Worm (Caenorhabditis elegans) whole organism, L4 larva: ENCODE data around the gene F41G3.18.

Source experiments
- ceh-32 ChIP-seq: sonication (generic microtip); optimal IDR thresholded peaks from 2 replicates; lab custom pipeline; 2016; ENCODE audit warnings: mild to moderate bottlenecking, missing genetic modification characterization, missing compliant biosample characterization; ENCODE audit not compliant: poor library complexity
- dmd-6 ChIP-seq: fragments of 200-800 bp; sonication (Bioruptor generic); IDR thresholded peaks from 2 replicates; pipeline ENCODE4 v1.3.6; 2022; ENCODE audit warnings: missing genetic modification reagents, missing genetic modification characterization, missing compliant biosample characterization
- dpl-1 ChIP-seq: fragments of 150-350 bp; optimal IDR thresholded peaks from 2 replicates; lab custom pipeline; 2014; ENCODE audit warnings: missing biosample characterization, missing genetic modification reagents, missing genetic modification characterization
- egl-27 ChIP-seq: sonication (generic microtip); optimal IDR thresholded peaks from 3 replicates; lab custom pipeline; 2017; ENCODE audit warnings: missing biosample characterization, missing genetic modification reagents, missing genetic modification characterization
- lin-13 ChIP-seq: fragments of 150-350 bp; optimal IDR thresholded peaks from 2 replicates; lab custom pipeline; 2014; ENCODE audit warnings: missing biosample characterization, missing genetic modification reagents, missing genetic modification characterization
- lin-15B ChIP-seq: fragments of 150-350 bp; sonication (generic microtip); optimal IDR thresholded peaks from 3 replicates; lab custom pipeline; 2014; ENCODE audit warnings: missing biosample characterization, missing genetic modification characterization
- lin-39 ChIP-seq: fragments of 150-350 bp; optimal IDR thresholded peaks from 2 replicates; lab custom pipeline; 2014; ENCODE audit warnings: missing biosample characterization, missing genetic modification reagents, missing genetic modification characterization
- nhr-28 ChIP-seq: fragments of 150-350 bp; optimal IDR thresholded peaks from 2 replicates; lab custom pipeline; 2014; ENCODE audit warnings: missing biosample characterization, missing genetic modification characterization
- nhr-76 ChIP-seq: fragments of 150-350 bp; optimal IDR thresholded peaks from 2 replicates; lab custom pipeline; 2014; ENCODE audit warnings: missing biosample characterization, missing genetic modification characterization
- snpc-4 ChIP-seq: fragments of 150-350 bp; optimal IDR thresholded peaks from 2 replicates; lab custom pipeline; 2014; ENCODE audit warnings: missing biosample characterization, missing genetic modification characterization
- spr-3 ChIP-seq: fragments of 200-800 bp; sonication (Bioruptor generic); optimal IDR thresholded peaks from 2 replicates; lab custom pipeline; 2018; ENCODE audit warnings: mild to moderate bottlenecking, missing genetic modification characterization, missing compliant biosample characterization

- TF ChIP-seq lin-15B (tag; lab: Kevin White, UChicago) (no peak), lin-13 (no peak), dmd-6 (GFP tag; lab: Robert Waterston, UW) (no peak), spr-3 (GFP tag; lab: Kevin White, UChicago) (no peak), nhr-28 (tag; lab: Kevin White, UChicago) (no peak), dpl-1 (GFP tag; lab: Kevin White, UChicago) (no peak), ceh-32 (tag; lab: Kevin White, UChicago) (no peak), nhr-76 (tag; lab: Kevin White, UChicago) (no peak), snpc-4 (no peak), egl-27 (tag; lab: Kevin White, UChicago) (no peak), lin-39 (tag; lab: Kevin White, UChicago) (no peak)
Measured at ce11 chrII:6788672-6789298, 20.7 kb downstream of the F41G3.18 start, which contains the start of gene T13C2.3.
